Worm (Caenorhabditis elegans) whole organism, L1 larva: ENCODE results near the gene nhr-91.

Source experiments
- F16B12.6 ChIP-seq: fragments of 150-350 bp; optimal IDR thresholded peaks from 2 replicates; lab custom pipeline; 2014; ENCODE audit warnings: missing biosample characterization, missing genetic modification characterization
- ama-1 ChIP-seq: fragments of 150-350 bp; optimal IDR thresholded peaks from 2 replicates; lab custom pipeline; 2014
- lin-13 ChIP-seq: fragments of 150-350 bp; optimal IDR thresholded peaks from 2 replicates; lab custom pipeline; 2014; ENCODE audit warnings: missing biosample characterization, missing genetic modification reagents, missing genetic modification characterization
- snpc-4 ChIP-seq: fragments of 150-350 bp; optimal IDR thresholded peaks from 2 replicates; lab custom pipeline; 2014; ENCODE audit warnings: missing biosample characterization, missing genetic modification characterization
- unc-130 ChIP-seq: fragments of 150-350 bp; optimal IDR thresholded peaks from 2 replicates; lab custom pipeline; 2017; ENCODE audit warnings: missing biosample characterization, missing genetic modification characterization, inconsistent platforms

DNA sequence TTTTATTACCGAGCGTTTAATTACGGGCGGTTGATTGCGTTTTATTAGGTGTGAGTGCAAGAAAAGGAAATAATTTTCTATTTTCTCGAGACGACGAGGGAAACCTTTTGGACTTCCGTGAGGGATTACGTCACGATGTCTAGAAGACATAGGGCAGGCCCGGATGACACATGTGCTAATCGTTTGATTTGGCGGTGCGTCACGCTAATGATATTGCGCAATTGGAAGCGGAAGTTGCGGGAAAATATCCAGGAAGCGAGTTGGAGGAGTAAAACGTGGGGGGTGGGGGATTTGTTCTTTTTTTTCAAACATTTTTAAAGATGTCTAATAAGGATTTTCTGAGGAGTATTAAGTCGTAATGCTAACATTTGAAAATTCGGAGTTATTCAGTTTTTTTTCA, 44.6 kb upstream of the nhr-91 start:
- TF ChIP-seq F16B12.6 (tag; lab: Kevin White, UChicago) = no peak
- TF ChIP-seq ama-1 (lab: Kevin White, UChicago) = no peak
- TF ChIP-seq lin-13 (GFP tag; lab: Kevin White, UChicago) = no peak
- no peak for TF ChIP-seq unc-130 (tag; lab: Kevin White, UChicago)
- TF ChIP-seq snpc-4 (tag; lab: Kevin White, UChicago) = no peak
